Fruit fly (Drosophila melanogaster) whole organism, embryonic: Measurements from ENCODE around the gene sra.
A peak's percentile ranks its signal among the peaks of the same experiment; 100 is the strongest.

ENCODE experiments used
- CG12219 ChIP-seq: fragments of 200-800 bp; sonication (Bioruptor generic); optimal IDR thresholded peaks from 3 replicates; lab custom pipeline; 2018; ENCODE audit warnings: missing biosample characterization, mild to moderate bottlenecking, missing genetic modification characterization
- CG12744 ChIP-seq: fragments of 200-800 bp; sonication (Bioruptor generic); optimal IDR thresholded peaks from 2 replicates; lab custom pipeline; 2016; ENCODE audit warnings: missing biosample characterization, missing genetic modification characterization
- CG12769 ChIP-seq: fragments of 200-800 bp; sonication (Bioruptor generic); optimal IDR thresholded peaks from 2 replicates; lab custom pipeline; 2019; ENCODE audit warnings: missing biosample characterization, mild to moderate bottlenecking, missing genetic modification characterization, moderate library complexity
- CG13296 ChIP-seq: fragments of 200-800 bp; sonication (Bioruptor generic); optimal IDR thresholded peaks from 3 replicates; lab custom pipeline; 2018; ENCODE audit warnings: missing biosample characterization, mild to moderate bottlenecking, missing genetic modification characterization
- CG13894 ChIP-seq: fragments of 200-800 bp; sonication (Bioruptor generic); optimal IDR thresholded peaks from 3 replicates; lab custom pipeline; 2018; ENCODE audit warnings: missing biosample characterization, mild to moderate bottlenecking, missing genetic modification characterization, moderate library complexity
- CG14965 ChIP-seq: fragments of 200-800 bp; sonication (Bioruptor generic); optimal IDR thresholded peaks from 2 replicates; lab custom pipeline; 2016; ENCODE audit warnings: missing biosample characterization, missing genetic modification characterization, borderline replicate concordance
- CG15479 ChIP-seq: fragments of 200-800 bp; sonication (Bioruptor generic); optimal IDR thresholded peaks from 3 replicates; lab custom pipeline; 2019; ENCODE audit warnings: missing biosample characterization, mild to moderate bottlenecking, missing genetic modification characterization, moderate library complexity
- CG1602 ChIP-seq: fragments of 200-800 bp; sonication (Bioruptor generic); optimal IDR thresholded peaks from 3 replicates; lab custom pipeline; 2016; ENCODE audit warnings: missing biosample characterization, missing genetic modification characterization
- CG18476 ChIP-seq: fragments of 200-800 bp; sonication (Bioruptor generic); optimal IDR thresholded peaks from 2 replicates; lab custom pipeline; 2016; ENCODE audit warnings: missing biosample characterization, mild to moderate bottlenecking, missing genetic modification characterization
- CG2116 ChIP-seq: fragments of 200-800 bp; sonication (Bioruptor generic); optimal IDR thresholded peaks from 3 replicates; lab custom pipeline; 2018; ENCODE audit warnings: missing biosample characterization, mild to moderate bottlenecking, missing genetic modification characterization
- CG2120 ChIP-seq: fragments of 200-800 bp; sonication (Bioruptor generic); optimal IDR thresholded peaks from 3 replicates; lab custom pipeline; 2016; ENCODE audit warnings: missing biosample characterization, missing genetic modification characterization
- CG30403 ChIP-seq: fragments of 200-800 bp; sonication (Bioruptor generic); optimal IDR thresholded peaks from 3 replicates; lab custom pipeline; 2016; ENCODE audit warnings: missing biosample characterization, missing genetic modification characterization
- CG31224 ChIP-seq: fragments of 200-800 bp; sonication (Bioruptor generic); IDR thresholded peaks from 2 replicates; pipeline ENCODE4 v1.3.6; 2022; ENCODE audit warnings: missing biosample characterization, missing genetic modification characterization
- CG31365 ChIP-seq: fragments of 200-800 bp; sonication (Bioruptor generic); optimal IDR thresholded peaks from 2 replicates; lab custom pipeline; 2018; ENCODE audit warnings: missing biosample characterization, mild to moderate bottlenecking, missing genetic modification characterization
- CG3407 ChIP-seq: fragments of 200-800 bp; sonication (Bioruptor generic); optimal IDR thresholded peaks from 2 replicates; lab custom pipeline; 2018; ENCODE audit warnings: missing biosample characterization, mild to moderate bottlenecking, missing genetic modification characterization
- CG42726 ChIP-seq: fragments of 200-800 bp; sonication (Bioruptor generic); IDR thresholded peaks from 2 replicates; pipeline ENCODE4 v1.3.6; 2022; ENCODE audit warnings: missing biosample characterization, missing genetic modification characterization; ENCODE audit not compliant: partially characterized antibody
- CG4282 ChIP-seq: fragments of 200-800 bp; sonication (Bioruptor generic); optimal IDR thresholded peaks from 2 replicates; lab custom pipeline; 2016; ENCODE audit warnings: missing biosample characterization, missing genetic modification characterization
- CG4854 ChIP-seq: fragments of 200-800 bp; sonication (Bioruptor generic); optimal IDR thresholded peaks from 2 replicates; lab custom pipeline; 2016; ENCODE audit warnings: missing biosample characterization, missing genetic modification characterization, inconsistent platforms
- CG6683 ChIP-seq: fragments of 200-800 bp; sonication (Bioruptor generic); optimal IDR thresholded peaks from 2 replicates; lab custom pipeline; 2017; ENCODE audit warnings: missing biosample characterization, mild to moderate bottlenecking, missing genetic modification characterization, missing genetic modification reagents
- CG7556 ChIP-seq: fragments of 200-800 bp; sonication (Bioruptor generic); optimal IDR thresholded peaks from 2 replicates; lab custom pipeline; 2017; ENCODE audit warnings: missing biosample characterization, mild to moderate bottlenecking, missing genetic modification characterization
- CG8281 ChIP-seq: fragments of 200-800 bp; sonication (Bioruptor generic); optimal IDR thresholded peaks from 2 replicates; lab custom pipeline; 2018; ENCODE audit warnings: missing biosample characterization, mild to moderate bottlenecking, missing genetic modification characterization, moderate library complexity
- Dek ChIP-seq: fragments of 200-800 bp; sonication (Bioruptor generic); optimal IDR thresholded peaks from 3 replicates; lab custom pipeline; 2019; ENCODE audit warnings: missing biosample characterization, mild to moderate bottlenecking, missing genetic modification characterization, moderate library complexity
- HmgD ChIP-seq: fragments of 200-800 bp; sonication (Bioruptor generic); optimal IDR thresholded peaks from 3 replicates; lab custom pipeline; 2016; ENCODE audit warnings: missing biosample characterization, missing genetic modification characterization
- Max ChIP-seq: fragments of 200-800 bp; sonication (Bioruptor generic); optimal IDR thresholded peaks from 2 replicates; lab custom pipeline; 2016; ENCODE audit warnings: missing biosample characterization, mild to moderate bottlenecking, missing genetic modification characterization
- Pdp1 ChIP-seq, 2 experiments: fragments of 200-800 bp; sonication (Bioruptor generic); optimal IDR thresholded peaks; 3 replicates each; lab custom pipeline; 2016; ENCODE audit warnings: missing biosample characterization in 2 of 2, missing genetic modification characterization in 2 of 2, mild to moderate bottlenecking in 1 of 2, moderate library complexity in 1 of 2
- Sry-β ChIP-seq: fragments of 200-800 bp; sonication (Bioruptor generic); optimal IDR thresholded peaks from 2 replicates; lab custom pipeline; 2018; ENCODE audit warnings: missing biosample characterization, mild to moderate bottlenecking, missing genetic modification characterization, moderate library complexity
- dpn ChIP-seq, 2 experiments: fragments of 200-800 bp; sonication (Bioruptor generic); optimal IDR thresholded peaks; 3 replicates each; lab custom pipeline; 2016; ENCODE audit warnings: missing biosample characterization in 2 of 2, missing genetic modification characterization in 2 of 2
- eve ChIP-seq, 2 experiments: fragments of >200 bp; optimal IDR thresholded peaks; 2 replicates each; lab custom pipeline; 2017; ENCODE audit warnings: missing biosample characterization in 2 of 2, missing genetic modification characterization in 2 of 2
- eyg ChIP-seq: fragments of 200-800 bp; sonication (Bioruptor generic); optimal IDR thresholded peaks from 3 replicates; lab custom pipeline; 2016; ENCODE audit warnings: missing biosample characterization, missing genetic modification characterization
- fd3F ChIP-seq: fragments of 200-800 bp; sonication (Bioruptor generic); optimal IDR thresholded peaks from 2 replicates; lab custom pipeline; 2018; ENCODE audit warnings: missing biosample characterization, mild to moderate bottlenecking, missing genetic modification characterization, moderate library complexity
- gem ChIP-seq: fragments of 200-800 bp; sonication (Bioruptor generic); optimal IDR thresholded peaks from 2 replicates; lab custom pipeline; 2019; ENCODE audit warnings: missing biosample characterization, mild to moderate bottlenecking, missing genetic modification characterization, moderate library complexity
- inv ChIP-seq: fragments of 200-800 bp; sonication (Bioruptor generic); IDR thresholded peaks from 2 replicates; pipeline ENCODE4 v1.3.6; 2022; ENCODE audit warnings: missing biosample characterization, missing genetic modification characterization; ENCODE audit not compliant: partially characterized antibody
- jigr1 ChIP-seq: fragments of 200-800 bp; sonication (Bioruptor generic); IDR thresholded peaks from 3 replicates; pipeline ENCODE4 v1.3.6; 2022; ENCODE audit warnings: missing biosample characterization, missing genetic modification characterization
- jing ChIP-seq: fragments of 200-800 bp; sonication (Bioruptor generic); optimal IDR thresholded peaks from 2 replicates; lab custom pipeline; 2018; ENCODE audit warnings: missing biosample characterization, mild to moderate bottlenecking, missing genetic modification characterization
- luna ChIP-seq: fragments of 200-800 bp; sonication (Bioruptor generic); optimal IDR thresholded peaks from 2 replicates; lab custom pipeline; 2016; ENCODE audit warnings: missing biosample characterization, missing genetic modification characterization
- nmo ChIP-seq: fragments of 200-800 bp; sonication (Bioruptor generic); optimal IDR thresholded peaks from 2 replicates; lab custom pipeline; 2018; ENCODE audit warnings: missing biosample characterization, mild to moderate bottlenecking, missing genetic modification characterization, moderate library complexity
- odd ChIP-seq: fragments of 200-800 bp; sonication (Bioruptor generic); optimal IDR thresholded peaks from 2 replicates; lab custom pipeline; 2017; ENCODE audit warnings: missing biosample characterization, mild to moderate bottlenecking, missing genetic modification characterization
- pan ChIP-seq, 4 experiments: fragments of >200 bp in 3 of 4; fragments of 200-800 bp in 1 of 4; sonication (Bioruptor generic) in 1 of 4; optimal IDR thresholded peaks in 3 of 4; IDR thresholded peaks in 1 of 4; 2 replicates each; pipeline versions ENCODE4 v1.3.6 to Lab custom; 2017 to 2022; ENCODE audit warnings: missing biosample characterization in 2 of 4, missing genetic modification characterization in 2 of 4, mixed read lengths in 1 of 4
- peb ChIP-seq: fragments of 200-800 bp; sonication (Bioruptor generic); IDR thresholded peaks from 2 replicates; pipeline ENCODE4 v1.3.6; 2022; ENCODE audit warnings: missing biosample characterization, missing genetic modification characterization
- prd ChIP-seq, 3 experiments: fragments of >200 bp in 2 of 3; fragments of 200-800 bp in 1 of 3; sonication (Bioruptor generic) in 1 of 3; optimal IDR thresholded peaks in 2 of 3; IDR thresholded peaks in 1 of 3; 2 replicates in 2 of 3; 3 replicates in 1 of 3; pipeline versions ENCODE4 v1.3.6 to Lab custom; 2017 to 2022; ENCODE audit warnings: missing biosample characterization in 1 of 3, missing genetic modification characterization in 1 of 3
- repo ChIP-seq: fragments of 200-800 bp; sonication (Bioruptor generic); optimal IDR thresholded peaks from 2 replicates; lab custom pipeline; 2016; ENCODE audit warnings: missing biosample characterization, missing genetic modification characterization
- sc ChIP-seq, 3 experiments: fragments of >200 bp in 2 of 3; fragments of 200-800 bp in 1 of 3; sonication (Bioruptor generic) in 1 of 3; optimal IDR thresholded peaks; 2 replicates in 2 of 3; 3 replicates in 1 of 3; lab custom pipeline; 2017; ENCODE audit warnings: mild to moderate bottlenecking in 1 of 3, missing biosample characterization in 1 of 3, missing genetic modification characterization in 1 of 3, missing genetic modification reagents in 1 of 3
- seq ChIP-seq: fragments of 200-800 bp; sonication (Bioruptor generic); IDR thresholded peaks from 2 replicates; pipeline ENCODE4 v1.3.6; 2022; ENCODE audit warnings: missing biosample characterization, missing genetic modification characterization
- so ChIP-seq: fragments of 200-800 bp; sonication (Bioruptor generic); IDR thresholded peaks from 3 replicates; pipeline ENCODE4 v1.3.6; 2022; ENCODE audit warnings: missing biosample characterization, missing genetic modification characterization
- sug ChIP-seq: fragments of 200-800 bp; optimal IDR thresholded peaks from 2 replicates; lab custom pipeline; 2019; ENCODE audit warnings: missing biosample characterization, mild to moderate bottlenecking, missing genetic modification characterization, moderate library complexity
- wek ChIP-seq: fragments of 200-800 bp; sonication (Bioruptor generic); optimal IDR thresholded peaks from 3 replicates; lab custom pipeline; 2018; ENCODE audit warnings: missing biosample characterization, mild to moderate bottlenecking, missing genetic modification characterization, moderate library complexity
- zf30C ChIP-seq: fragments of 200-800 bp; sonication (Bioruptor generic); optimal IDR thresholded peaks from 3 replicates; lab custom pipeline; 2018; ENCODE audit warnings: missing biosample characterization, mild to moderate bottlenecking, missing genetic modification characterization

Gene sra

dm6 chr3R:16157564-16158242, 29.1 kb upstream of the sra start (continued):
- TF ChIP-seq sc (optimal IDR thresholded peaks at IDR 0.05; lab: Kevin White, UChicago) = no peak
- no peak for TF ChIP-seq sc (GFP tag; optimal IDR thresholded peaks at IDR 0.05; lab: Kevin White, UChicago)
- TF ChIP-seq CG12769 (tag; lab: Kevin White, UChicago) = no peak
- no peak for TF ChIP-seq CG31365 (tag; lab: Kevin White, UChicago)
- no peak for TF ChIP-seq CG4854 (GFP tag; lab: Kevin White, UChicago)
- TF ChIP-seq CG1602 (GFP tag; lab: Kevin White, UChicago) = peak; percentile 29
- TF ChIP-seq dpn (GFP tag; optimal IDR thresholded peaks at IDR 0.05; lab: Kevin White, UChicago) = peak in 1 of 2 experiments; percentile 27
- TF ChIP-seq CG30403 (GFP tag; lab: Kevin White, UChicago) = peak; percentile 57
- no peak for TF ChIP-seq seq (GFP tag; lab: Robert Waterston, UW)
- TF ChIP-seq CG31224 = no peak
- TF ChIP-seq CG8281 (tag; lab: Kevin White, UChicago) = no peak
- no peak for TF ChIP-seq Sry-β (GFP tag; lab: Kevin White, UChicago)
- no peak for TF ChIP-seq peb (GFP tag; lab: Robert Waterston, UW)
- TF ChIP-seq jing = no peak
- peak; percentile 16 for TF ChIP-seq odd (GFP tag; lab: Kevin White, UChicago)
- no peak for TF ChIP-seq pan (optimal IDR thresholded peaks at IDR 0.05; lab: Kevin White, UChicago)
- peak in 1 of 2 experiments; percentile 61 for TF ChIP-seq pan (GFP tag; optimal IDR thresholded peaks at IDR 0.05 in 1 of 2, IDR thresholded peaks at IDR 0.05 in 1 of 2)
- TF ChIP-seq fd3F (GFP tag; lab: Kevin White, UChicago) = peak; percentile 30
- TF ChIP-seq prd (optimal IDR thresholded peaks at IDR 0.05; lab: Kevin White, UChicago) = no peak
- TF ChIP-seq prd (GFP tag; IDR thresholded peaks at IDR 0.05; lab: Robert Waterston, UW) = no peak
- no peak for TF ChIP-seq jigr1 (GFP tag; lab: Robert Waterston, UW)
- TF ChIP-seq HmgD (GFP tag; lab: Kevin White, UChicago) = no peak
- TF ChIP-seq Pdp1 (GFP tag; optimal IDR thresholded peaks at IDR 0.05; lab: Kevin White, UChicago) = peak in 1 of 2 experiments; percentile 86
- TF ChIP-seq CG13894 (tag; lab: Kevin White, UChicago) = peak; percentile 5
- peak; percentile 7 for TF ChIP-seq CG18476 (GFP tag; lab: Kevin White, UChicago)
- TF ChIP-seq CG2116 = no peak
- no peak for TF ChIP-seq eve (GFP tag; optimal IDR thresholded peaks at IDR 0.05; lab: Kevin White, UChicago)
- no peak for TF ChIP-seq CG15479 (GFP tag; lab: Kevin White, UChicago)
- peak; percentile 34; the same call in 1 of the 2 replicates for TF ChIP-seq CG42726 (GFP tag; lab: Robert Waterston, UW)
- TF ChIP-seq eyg = no peak
- peak; percentile 57 for TF ChIP-seq nmo
- no peak for TF ChIP-seq luna (GFP tag; lab: Kevin White, UChicago)
- TF ChIP-seq CG3407 (GFP tag; lab: Kevin White, UChicago) = no peak
- TF ChIP-seq inv (GFP tag; lab: Robert Waterston, UW) = no peak
- peak; percentile 17 for TF ChIP-seq CG12744
- peak; percentile 71 for TF ChIP-seq CG7556
- TF ChIP-seq wek (GFP tag; lab: Kevin White, UChicago) = no peak
- peak; percentile 54 for TF ChIP-seq sug (tag; lab: Kevin White, UChicago)
- TF ChIP-seq gem (tag; lab: Kevin White, UChicago) = peak; percentile 76
- TF ChIP-seq repo (GFP tag; lab: Kevin White, UChicago) = no peak
- no peak for TF ChIP-seq zf30C
- TF ChIP-seq CG6683 (GFP tag; lab: Kevin White, UChicago) = no peak
- 0 out of 3 replicates have a peak, but pooled peaks have one; percentile 46 for TF ChIP-seq so (GFP tag; lab: Robert Waterston, UW)
- TF ChIP-seq CG14965 (GFP tag; lab: Kevin White, UChicago) = no peak
- peak; percentile 58 for TF ChIP-seq CG2120 (GFP tag; lab: Kevin White, UChicago)
- no peak for TF ChIP-seq CG12219 (GFP tag; lab: Kevin White, UChicago)
- TF ChIP-seq CG4282 (GFP tag; lab: Kevin White, UChicago) = no peak
- peak; percentile 29 for TF ChIP-seq Max (GFP tag; lab: Kevin White, UChicago)
- TF ChIP-seq Dek = peak; percentile 28
- peak; percentile 36 for TF ChIP-seq CG13296 (GFP tag; lab: Kevin White, UChicago)
